Worm (Caenorhabditis elegans) whole organism, mixed stage, embryonic: ENCODE measurements around the gene C48B4.13.

Experiments
- M03D4.4 ChIP-seq: sonication (generic microtip); optimal IDR thresholded peaks from 2 replicates; lab custom pipeline; 2017; ENCODE audit warnings: mild to moderate bottlenecking, missing genetic modification characterization, missing compliant biosample characterization
- bed-3 ChIP-seq: fragments of 200-800 bp; sonication (Bioruptor generic); optimal IDR thresholded peaks from 3 replicates; lab custom pipeline; 2018; ENCODE audit warnings: mild to moderate bottlenecking, missing genetic modification characterization, moderate library complexity, missing compliant biosample characterization
- blmp-1 ChIP-seq: fragments of 150-350 bp; optimal IDR thresholded peaks from 2 replicates; lab custom pipeline; 2014; ENCODE audit warnings: missing biosample characterization, missing genetic modification characterization
- ceh-39 ChIP-seq: fragments of 150-350 bp; optimal IDR thresholded peaks from 2 replicates; lab custom pipeline; 2014; ENCODE audit warnings: missing biosample characterization, missing genetic modification characterization
- ceh-43 ChIP-seq: fragments of 200-800 bp; sonication (Bioruptor generic); optimal IDR thresholded peaks from 2 replicates; lab custom pipeline; 2018; ENCODE audit warnings: mild to moderate bottlenecking, missing genetic modification characterization, moderate library complexity, missing compliant biosample characterization
- ceh-83 ChIP-seq: fragments of 200-800 bp; sonication (Bioruptor generic); optimal IDR thresholded peaks from 2 replicates; lab custom pipeline; 2018; ENCODE audit warnings: mild to moderate bottlenecking, missing genetic modification characterization, missing compliant biosample characterization
- ces-1 ChIP-seq: fragments of 150-350 bp; optimal IDR thresholded peaks from 2 replicates; lab custom pipeline; 2014; ENCODE audit warnings: missing biosample characterization, missing genetic modification reagents, missing genetic modification characterization
- cnd-1 ChIP-seq: fragments of 200-800 bp; sonication (Bioruptor generic); optimal IDR thresholded peaks from 2 replicates; lab custom pipeline; 2018; ENCODE audit warnings: mild to moderate bottlenecking, missing genetic modification characterization, missing compliant biosample characterization
- drap-1 ChIP-seq: fragments of 200-800 bp; sonication (Bioruptor generic); optimal IDR thresholded peaks from 3 replicates; lab custom pipeline; 2018; ENCODE audit warnings: mild to moderate bottlenecking, missing genetic modification characterization, missing compliant biosample characterization
- elt-3 ChIP-seq: fragments of 150-350 bp; optimal IDR thresholded peaks from 2 replicates; lab custom pipeline; 2014; ENCODE audit warnings: missing biosample characterization, missing genetic modification characterization
- flh-1 ChIP-seq: fragments of 200-800 bp; sonication (Bioruptor generic); optimal IDR thresholded peaks from 2 replicates; lab custom pipeline; 2018; ENCODE audit warnings: mild to moderate bottlenecking, missing genetic modification characterization, moderate library complexity, missing compliant biosample characterization
- hlh-1 ChIP-seq: fragments of 150-350 bp; optimal IDR thresholded peaks from 2 replicates; lab custom pipeline; 2014; ENCODE audit warnings: missing biosample characterization, missing genetic modification reagents, missing genetic modification characterization
- lin-13 ChIP-seq: fragments of 150-350 bp; optimal IDR thresholded peaks from 2 replicates; lab custom pipeline; 2014; ENCODE audit warnings: missing biosample characterization, missing genetic modification characterization
- lin-32 ChIP-seq: fragments of 200-800 bp; sonication (Bioruptor generic); optimal IDR thresholded peaks from 2 replicates; lab custom pipeline; 2018; ENCODE audit warnings: mild to moderate bottlenecking, missing genetic modification characterization, missing compliant biosample characterization
- lsy-2 ChIP-seq: fragments of 150-350 bp; optimal IDR thresholded peaks from 2 replicates; lab custom pipeline; 2014; ENCODE audit warnings: missing biosample characterization, missing genetic modification characterization
- mab-5 ChIP-seq: fragments of 150-350 bp; optimal IDR thresholded peaks from 2 replicates; lab custom pipeline; 2014; ENCODE audit warnings: missing biosample characterization, missing genetic modification characterization
- mep-1 ChIP-seq: fragments of 150-350 bp; optimal IDR thresholded peaks from 2 replicates; lab custom pipeline; 2017; ENCODE audit warnings: missing biosample characterization, missing genetic modification reagents, missing genetic modification characterization, inconsistent platforms
- mls-2 ChIP-seq: sonication (generic microtip); optimal IDR thresholded peaks from 2 replicates; lab custom pipeline; 2016; ENCODE audit warnings: mild to moderate bottlenecking, missing genetic modification characterization, moderate library complexity, missing compliant biosample characterization
- nhr-2 ChIP-seq: fragments of 150-350 bp; optimal IDR thresholded peaks from 2 replicates; lab custom pipeline; 2014; ENCODE audit warnings: missing biosample characterization, missing genetic modification characterization
- nhr-237 ChIP-seq: fragments of 150-350 bp; optimal IDR thresholded peaks from 2 replicates; lab custom pipeline; 2014; ENCODE audit warnings: missing biosample characterization, missing genetic modification characterization
- nhr-28 ChIP-seq: fragments of 150-350 bp; optimal IDR thresholded peaks from 2 replicates; lab custom pipeline; 2014; ENCODE audit warnings: missing biosample characterization, missing genetic modification characterization
- nhr-76 ChIP-seq: sonication (generic microtip); optimal IDR thresholded peaks from 2 replicates; lab custom pipeline; 2017; ENCODE audit warnings: missing biosample characterization, missing genetic modification characterization
- sem-2 ChIP-seq: fragments of 200-800 bp; sonication (Bioruptor generic); optimal IDR thresholded peaks from 2 replicates; lab custom pipeline; 2018; ENCODE audit warnings: mild to moderate bottlenecking, missing genetic modification characterization, missing compliant biosample characterization
- snpc-4 ChIP-seq: fragments of 150-350 bp; optimal IDR thresholded peaks from 2 replicates; lab custom pipeline; 2014; ENCODE audit warnings: missing biosample characterization, missing genetic modification characterization
- sptf-1 ChIP-seq: sonication (generic microtip); optimal IDR thresholded peaks from 2 replicates; lab custom pipeline; 2017; ENCODE audit warnings: mild to moderate bottlenecking, missing genetic modification characterization, moderate library complexity, missing compliant biosample characterization
- tbx-8 ChIP-seq: fragments of 200-800 bp; sonication (Bioruptor generic); optimal IDR thresholded peaks from 2 replicates; lab custom pipeline; 2018; ENCODE audit warnings: mild to moderate bottlenecking, missing genetic modification characterization, moderate library complexity, missing compliant biosample characterization
- unc-120 ChIP-seq: sonication (generic microtip); optimal IDR thresholded peaks from 2 replicates; lab custom pipeline; 2017; ENCODE audit warnings: missing genetic modification characterization, missing compliant biosample characterization; ENCODE audit not compliant: poor library complexity, severe bottlenecking
- unc-39 ChIP-seq: fragments of 150-350 bp; optimal IDR thresholded peaks from 2 replicates; lab custom pipeline; 2014; ENCODE audit warnings: missing biosample characterization, missing genetic modification characterization
- unc-62 ChIP-seq: fragments of 150-350 bp; optimal IDR thresholded peaks from 2 replicates; lab custom pipeline; 2014; ENCODE audit warnings: missing biosample characterization, missing genetic modification reagents, missing genetic modification characterization
- zip-8 ChIP-seq: fragments of 150-350 bp; optimal IDR thresholded peaks from 2 replicates; lab custom pipeline; 2014; ENCODE audit warnings: missing biosample characterization, missing genetic modification characterization
- ztf-11 ChIP-seq: fragments of 150-350 bp; optimal IDR thresholded peaks from 2 replicates; lab custom pipeline; 2014; ENCODE audit warnings: missing biosample characterization, missing genetic modification characterization

The C48B4.13 gene

DNA sequence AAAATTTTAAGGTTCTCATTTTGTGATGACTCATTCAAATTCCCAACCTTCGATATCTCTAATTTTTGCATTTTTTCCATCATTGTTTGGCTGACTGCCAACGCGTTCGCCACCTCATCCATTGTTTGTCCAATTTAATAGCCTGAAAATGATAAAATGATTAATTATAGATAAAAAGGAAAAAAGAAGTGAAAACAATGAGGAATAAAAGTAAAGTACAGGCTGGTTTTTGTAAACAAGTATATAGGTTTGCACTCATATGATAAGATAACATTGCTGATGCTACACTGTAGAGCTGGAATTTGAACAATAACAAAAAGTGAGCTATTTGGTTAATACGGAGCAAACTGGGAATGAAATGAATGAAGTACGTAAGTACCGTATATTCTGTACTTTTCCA, 13.7 kb downstream of the C48B4.13 start, which contains the start of gene C48B4.3:
Gene C48B4.3, minus strand, starts transcription at position 149 of the 400 bp plus-strand sequence.
- TF ChIP-seq sem-2 (no peak), mep-1 (tag; lab: Kevin White, UChicago) (no peak), lsy-2 (tag; lab: Kevin White, UChicago) (no peak), nhr-76 (no peak), sptf-1 (tag; lab: Kevin White, UChicago) (no peak), ces-1 (no peak), mab-5 (tag; lab: Kevin White, UChicago) (no peak), ceh-83 (GFP tag; lab: Kevin White, UChicago) (no peak)
- TF ChIP-seq, all 35 proteins: peak for 0

DNA sequence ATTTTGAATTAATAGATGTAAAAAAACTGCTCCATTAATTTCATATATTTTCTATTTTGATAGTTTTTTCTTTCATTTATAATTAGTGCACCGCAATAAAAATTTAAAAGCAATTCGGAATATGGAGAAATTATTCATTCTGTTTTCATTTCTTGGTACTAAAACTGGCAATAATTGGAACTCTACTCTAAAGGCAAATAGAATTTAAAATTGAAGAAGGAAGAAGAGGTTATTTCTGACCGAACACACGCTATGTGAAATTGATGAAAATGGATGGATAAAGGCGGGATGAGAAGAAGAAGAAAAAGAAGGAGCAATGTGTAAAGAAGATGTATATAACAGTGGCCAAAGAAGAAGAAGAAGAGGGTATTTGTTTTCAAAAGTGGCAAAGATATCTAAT, 14.7 kb downstream of the C48B4.13 start:
- no peak for TF ChIP-seq mep-1 (tag; lab: Kevin White, UChicago)
- TF ChIP-seq lin-32: no peak
- TF ChIP-seq ces-1: peak; percentile 89

DNA sequence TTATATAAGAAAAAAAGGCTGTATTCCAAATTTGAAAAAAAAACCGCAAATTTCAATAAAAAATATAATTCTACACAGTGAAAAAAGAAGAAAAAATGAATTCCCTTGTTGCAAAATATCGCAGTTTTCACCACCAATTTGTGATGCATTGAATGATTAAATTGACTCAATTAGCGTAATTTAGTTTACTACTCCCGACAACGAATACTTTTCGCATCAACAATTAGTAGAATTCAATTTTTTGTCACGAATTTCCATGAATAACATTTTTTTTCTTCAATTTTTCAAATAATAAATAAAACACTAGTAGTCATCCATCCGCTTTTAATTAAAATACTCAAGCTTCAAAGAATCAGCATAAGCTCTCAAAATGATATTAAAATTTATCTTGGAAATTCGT, 16.8 kb downstream of the C48B4.13 start:
- TF ChIP-seq ces-1 (peak; percentile 98), ztf-11 (tag; lab: Kevin White, UChicago) (no peak), lin-13 (tag; lab: Kevin White, UChicago) (no peak)

DNA sequence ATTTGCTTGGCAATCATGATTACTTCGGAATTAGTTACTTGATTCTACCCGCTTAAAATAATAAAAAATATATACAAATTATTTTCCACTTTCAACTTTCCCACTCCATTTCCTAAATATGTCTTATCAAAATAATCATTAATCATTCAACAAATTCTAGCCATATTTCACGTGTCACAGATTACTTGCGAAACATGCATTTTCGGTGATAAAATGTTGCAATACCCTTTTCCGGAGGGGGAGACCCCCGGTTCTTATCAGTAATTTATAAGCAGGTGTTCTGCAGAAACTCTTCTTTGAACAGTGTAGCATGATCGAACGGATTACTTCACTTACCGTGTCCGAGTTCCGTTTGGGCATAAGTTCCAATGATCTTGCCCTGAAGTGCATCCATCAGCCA, 21.7 kb downstream of the C48B4.13 start:
- TF ChIP-seq ceh-39 (tag; lab: Kevin White, UChicago): no peak
- no peak for TF ChIP-seq sem-2
- no peak for TF ChIP-seq lsy-2 (tag; lab: Kevin White, UChicago)
- TF ChIP-seq unc-62: no peak
- no peak for TF ChIP-seq hlh-1 (tag; lab: Kevin White, UChicago)
- no peak for TF ChIP-seq lin-13 (tag; lab: Kevin White, UChicago)
- TF ChIP-seq blmp-1 (tag; lab: Kevin White, UChicago): no peak
- no peak for TF ChIP-seq mls-2 (tag; lab: Kevin White, UChicago)
- TF ChIP-seq nhr-237 (tag; lab: Kevin White, UChicago): no peak

DNA sequence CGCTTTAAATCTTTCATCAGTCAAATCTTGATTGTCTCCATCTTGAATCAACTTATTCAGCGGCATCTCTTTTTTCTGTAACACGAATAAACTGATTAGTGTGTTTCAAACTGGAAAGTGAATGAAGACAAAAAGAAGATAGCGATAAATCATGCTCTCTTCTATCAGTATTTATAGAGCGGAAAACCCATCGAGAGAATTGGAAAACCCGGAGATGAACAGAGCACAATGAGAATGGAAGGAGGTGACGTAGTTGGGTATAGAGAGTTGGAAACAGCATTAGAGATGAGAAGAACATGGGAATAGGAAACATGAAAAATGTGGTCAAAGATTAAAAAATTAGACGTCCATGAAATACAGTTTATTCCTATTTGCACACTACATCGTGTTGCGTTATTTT, 23.6 kb downstream of the C48B4.13 start, which contains the start of gene acox-1.5:
Gene acox-1.5, minus strand, starts transcription at position 75 of the 400 bp plus-strand sequence.
- no peak for TF ChIP-seq nhr-28
- TF ChIP-seq mab-5 (tag; lab: Kevin White, UChicago): no peak
- no peak for TF ChIP-seq mep-1 (tag; lab: Kevin White, UChicago)
- TF ChIP-seq drap-1: no peak
- no peak for TF ChIP-seq ceh-39 (tag; lab: Kevin White, UChicago)
- TF ChIP-seq bed-3 (GFP tag; lab: Kevin White, UChicago): no peak
- TF ChIP-seq unc-39 (tag; lab: Kevin White, UChicago): no peak
- no peak for TF ChIP-seq unc-62
- no peak for TF ChIP-seq flh-1
- TF ChIP-seq sptf-1 (tag; lab: Kevin White, UChicago): no peak
- TF ChIP-seq ceh-43 (GFP tag; lab: Kevin White, UChicago): no peak
- TF ChIP-seq mls-2 (tag; lab: Kevin White, UChicago): no peak
- TF ChIP-seq elt-3 (tag; lab: Kevin White, UChicago): no peak
- no peak for TF ChIP-seq lin-32
- no peak for TF ChIP-seq nhr-237 (tag; lab: Kevin White, UChicago)
- no peak for TF ChIP-seq ces-1
- no peak for TF ChIP-seq lin-13 (tag; lab: Kevin White, UChicago)
- TF ChIP-seq, all 35 proteins: peak for 0

DNA sequence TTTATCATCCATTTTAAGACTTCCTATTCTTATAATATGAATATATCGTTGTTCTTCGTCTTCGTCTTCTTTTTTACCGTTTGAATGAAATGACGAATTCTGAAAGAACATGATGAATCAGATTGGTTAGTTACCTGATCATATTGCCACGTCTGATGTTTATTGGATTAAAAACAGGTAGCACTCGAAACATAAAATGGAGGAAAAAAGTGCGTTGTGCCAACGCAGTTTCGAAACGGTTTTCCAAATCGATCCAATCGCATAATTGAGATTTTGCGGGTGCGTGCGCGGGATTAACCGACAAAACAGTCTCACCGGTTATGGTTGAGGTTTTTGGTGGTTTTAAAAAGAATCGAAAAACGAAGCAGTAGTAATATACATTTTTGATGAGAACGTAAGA, 27.0 kb downstream of the C48B4.13 start, which contains the start of gene rom-2:
Gene rom-2, minus strand, starts transcription at position 101 of the 400 bp plus-strand sequence.
- TF ChIP-seq elt-3 (tag; lab: Kevin White, UChicago): no peak
- TF ChIP-seq nhr-237 (tag; lab: Kevin White, UChicago): no peak
- no peak for TF ChIP-seq cnd-1 (tag; lab: Kevin White, UChicago)
- TF ChIP-seq ceh-39 (tag; lab: Kevin White, UChicago): no peak
- no peak for TF ChIP-seq bed-3 (GFP tag; lab: Kevin White, UChicago)
- TF ChIP-seq nhr-28: no peak
- TF ChIP-seq nhr-2 (tag; lab: Kevin White, UChicago): no peak
- TF ChIP-seq M03D4.4 (tag; lab: Kevin White, UChicago): no peak
- TF ChIP-seq flh-1: no peak
- TF ChIP-seq tbx-8 (GFP tag; lab: Kevin White, UChicago): no peak
- TF ChIP-seq ceh-83 (GFP tag; lab: Kevin White, UChicago): no peak
- no peak for TF ChIP-seq ces-1
- no peak for TF ChIP-seq zip-8 (tag; lab: Kevin White, UChicago)
- TF ChIP-seq unc-120: no peak
- no peak for TF ChIP-seq unc-39 (tag; lab: Kevin White, UChicago)
- TF ChIP-seq mab-5 (tag; lab: Kevin White, UChicago): no peak
- TF ChIP-seq lin-32: no peak
- no peak for TF ChIP-seq snpc-4 (tag; lab: Kevin White, UChicago)
- TF ChIP-seq unc-62: no peak
